Fruit fly (Drosophila melanogaster): ENCODE results near the gene CG11779.

Gene CG11779

dm6 chr3R:19113836-19114235 is 45.8 kb downstream of the CG11779 start:
- no peak for TF ChIP-seq rn (GFP tag; IDR thresholded peaks at IDR 0.05)
- peak; percentile 7 for TF ChIP-seq CG17806 (tag; optimal IDR thresholded peaks at IDR 0.05)
- TF ChIP-seq Snoo (tag; optimal IDR thresholded peaks at IDR 0.05), result peak; percentile 64
- peak; percentile 42 for TF ChIP-seq Pif1B (GFP tag; optimal IDR thresholded peaks at IDR 0.05)
- TF ChIP-seq CG14655 (GFP tag; optimal IDR thresholded peaks at IDR 0.05), result peak; percentile 26
- no peak for TF ChIP-seq fd96Ca (GFP tag; IDR thresholded peaks at IDR 0.05)
- no peak for TF ChIP-seq CG8301 (tag; optimal IDR thresholded peaks at IDR 0.05)
- no peak for TF ChIP-seq D1 (tag; optimal IDR thresholded peaks at IDR 0.05)
- no peak for TF ChIP-seq Ets98B (GFP tag; IDR thresholded peaks at IDR 0.05)
- no peak for TF ChIP-seq CG10348 (GFP tag; IDR thresholded peaks at IDR 0.05)
- TF ChIP-seq CG9948 (tag; optimal IDR thresholded peaks at IDR 0.05), result peak; percentile 16
- no peak for TF ChIP-seq EcR (GFP tag; optimal IDR thresholded peaks at IDR 0.05)
- TF ChIP-seq Pif1A (GFP tag; optimal IDR thresholded peaks at IDR 0.05), result peak; percentile 34
- TF ChIP-seq CG15710 (tag; optimal IDR thresholded peaks at IDR 0.05), result no peak
- TF ChIP-seq gl (tag; optimal IDR thresholded peaks at IDR 0.05), result no peak
- peak; percentile 15 for TF ChIP-seq CG8159 (tag; optimal IDR thresholded peaks at IDR 0.05)
- TF ChIP-seq CG4496 (GFP tag; IDR thresholded peaks at IDR 0.05), result no peak

- TF ChIP-seq CG8159 (tag; optimal IDR thresholded peaks at IDR 0.05) (no peak), EcR (GFP tag; optimal IDR thresholded peaks at IDR 0.05) (peak; percentile 76), fd96Ca (GFP tag; IDR thresholded peaks at IDR 0.05) (0 out of 3 replicates have a peak, but pooled peaks have one; percentile 21), CG13204 (GFP tag; optimal IDR thresholded peaks at IDR 0.05) (peak; percentile 4)
These were observed 47.3 kb downstream of the CG11779 start for dm6 chr3R:19112372-19112771.

DNA sequence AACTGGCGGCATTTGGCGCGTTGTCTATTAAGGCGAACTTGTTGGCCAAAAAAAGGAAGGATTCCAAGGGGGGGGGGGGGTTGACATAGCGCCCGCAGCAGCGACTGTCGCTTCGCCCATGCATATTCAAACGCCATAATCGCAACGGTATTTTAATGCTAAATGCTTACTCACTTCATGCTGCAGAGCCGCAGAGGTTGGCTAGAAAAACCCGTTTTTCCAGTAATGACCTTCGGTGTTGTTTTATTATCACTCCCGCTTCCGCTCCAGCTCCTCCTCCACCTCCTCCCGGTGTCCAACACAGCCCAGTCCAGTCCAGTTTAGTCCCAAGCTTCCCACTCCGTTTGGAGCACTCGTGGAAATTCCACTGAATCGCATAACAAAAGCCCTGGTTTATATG is 48.5 kb downstream of the CG11779 start:
- TF ChIP-seq CG13204 (GFP tag; optimal IDR thresholded peaks at IDR 0.05) (peak; percentile 51), rn (GFP tag; IDR thresholded peaks at IDR 0.05) (no peak)

DNA sequence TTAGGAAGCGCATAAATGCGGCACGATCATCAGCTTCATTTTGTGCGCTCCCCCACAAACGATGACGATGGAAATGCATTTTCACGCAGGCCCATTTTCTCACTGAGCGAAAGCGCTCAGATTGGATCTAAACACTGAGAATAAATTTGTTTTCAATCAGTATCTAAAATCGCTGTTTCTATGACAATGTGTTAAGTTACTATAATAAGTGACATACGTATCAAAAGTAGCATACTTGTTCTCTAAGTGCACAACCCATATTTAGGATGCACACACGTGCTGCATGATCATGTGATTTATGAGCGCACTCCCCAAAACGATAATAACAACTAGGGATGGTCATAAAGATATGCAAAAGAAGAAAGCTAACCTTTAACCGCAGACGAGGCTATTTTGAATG is 51.6 kb downstream of the CG11779 start:
- no peak for TF ChIP-seq CG15710 (tag; optimal IDR thresholded peaks at IDR 0.05)
- no peak for TF ChIP-seq CG32121 (GFP tag; IDR thresholded peaks at IDR 0.05)
- no peak for TF ChIP-seq D1 (tag; optimal IDR thresholded peaks at IDR 0.05)
- no peak for TF ChIP-seq CG12605 (GFP tag; IDR thresholded peaks at IDR 0.05)
- TF ChIP-seq Snoo (tag; optimal IDR thresholded peaks at IDR 0.05), result no peak
- no peak for TF ChIP-seq gl (tag; optimal IDR thresholded peaks at IDR 0.05)
- TF ChIP-seq CG4496 (GFP tag; IDR thresholded peaks at IDR 0.05), result peak; percentile 66; the same call in 2 of the 3 replicates
- TF ChIP-seq CG8301 (tag; optimal IDR thresholded peaks at IDR 0.05), result peak; percentile 32
- TF ChIP-seq Ets98B (GFP tag; IDR thresholded peaks at IDR 0.05), result peak; percentile 49; the same call in 1 of the 2 replicates
- peak; percentile 21; the same call in 1 of the 3 replicates for TF ChIP-seq fd96Ca (GFP tag; IDR thresholded peaks at IDR 0.05)
- no peak for TF ChIP-seq CG13204 (GFP tag; optimal IDR thresholded peaks at IDR 0.05)
- TF ChIP-seq CG9948 (tag; optimal IDR thresholded peaks at IDR 0.05), result no peak
- TF ChIP-seq CG8159 (tag; optimal IDR thresholded peaks at IDR 0.05), result no peak
- TF ChIP-seq Pif1A (GFP tag; optimal IDR thresholded peaks at IDR 0.05), result no peak
- TF ChIP-seq CG10348 (GFP tag; IDR thresholded peaks at IDR 0.05), result no peak
- TF ChIP-seq Pif1B (GFP tag; optimal IDR thresholded peaks at IDR 0.05), result no peak
- TF ChIP-seq CG17806 (tag; optimal IDR thresholded peaks at IDR 0.05), result no peak
- no peak for TF ChIP-seq EcR (GFP tag; optimal IDR thresholded peaks at IDR 0.05)
- TF ChIP-seq rn (GFP tag; IDR thresholded peaks at IDR 0.05), result no peak
- TF ChIP-seq CG14655 (GFP tag; optimal IDR thresholded peaks at IDR 0.05), result peak; percentile 60

DNA sequence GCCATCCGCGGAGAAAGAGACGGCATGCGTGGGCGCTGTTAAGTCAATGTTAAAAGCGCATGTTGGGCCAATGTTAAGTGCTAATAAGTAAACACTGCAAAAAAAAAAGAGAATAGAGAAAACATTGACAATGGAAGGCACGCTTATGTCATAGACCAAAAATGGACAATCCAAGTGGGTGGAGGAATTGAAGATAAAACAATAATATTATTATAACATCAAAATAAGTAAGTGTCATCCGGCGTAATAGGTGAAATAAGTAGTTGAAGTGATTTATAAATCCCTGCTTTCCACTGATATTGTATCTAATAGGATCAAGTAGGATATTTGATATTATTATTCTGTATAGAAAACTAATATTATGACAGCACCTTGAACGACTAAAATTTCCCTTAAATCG is 52.6 kb downstream of the CG11779 start:
- TF ChIP-seq CG14655 (GFP tag; optimal IDR thresholded peaks at IDR 0.05) (no peak), fd96Ca (GFP tag; IDR thresholded peaks at IDR 0.05) (no peak), CG4496 (GFP tag; IDR thresholded peaks at IDR 0.05) (no peak), EcR (GFP tag; optimal IDR thresholded peaks at IDR 0.05) (no peak), Pif1A (GFP tag; optimal IDR thresholded peaks at IDR 0.05) (no peak), rn (GFP tag; IDR thresholded peaks at IDR 0.05) (no peak), CG10348 (GFP tag; IDR thresholded peaks at IDR 0.05) (no peak), Ets98B (GFP tag; IDR thresholded peaks at IDR 0.05) (no peak), CG34367 (tag; optimal IDR thresholded peaks at IDR 0.05) (no peak)

- TF ChIP-seq CG10348 (GFP tag; IDR thresholded peaks at IDR 0.05) (no peak), Ets98B (GFP tag; IDR thresholded peaks at IDR 0.05) (peak; percentile 7; the same call in 1 of the 2 replicates), CG12605 (GFP tag; IDR thresholded peaks at IDR 0.05) (peak; percentile 55; the same call in 1 of the 2 replicates), CG13204 (GFP tag; optimal IDR thresholded peaks at IDR 0.05) (peak; percentile 33), CG8301 (tag; optimal IDR thresholded peaks at IDR 0.05) (no peak), CG34367 (tag; optimal IDR thresholded peaks at IDR 0.05) (peak; percentile 5)
These were observed 53.2 kb downstream of the CG11779 start for dm6 chr3R:19106452-19106851.

DNA sequence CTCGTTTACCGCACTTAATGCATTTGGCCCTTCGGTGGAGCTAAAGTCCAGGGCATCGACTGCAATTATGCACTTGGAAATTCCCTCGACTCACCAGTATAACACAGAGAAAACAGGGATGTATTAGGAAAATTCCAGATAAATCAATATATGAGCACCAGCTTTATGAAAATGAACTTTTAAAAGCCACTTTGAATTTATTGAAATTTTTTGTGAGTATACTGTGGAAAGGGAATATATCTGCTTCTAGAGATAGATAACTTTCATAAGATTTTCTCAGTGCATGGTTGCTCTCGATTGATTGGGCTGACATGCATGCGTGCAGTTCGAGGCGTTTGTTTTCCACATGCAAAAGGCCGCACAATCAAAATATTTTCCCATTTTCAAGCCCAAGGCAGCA is 53.9 kb downstream of the CG11779 start:
- TF ChIP-seq Pif1B (GFP tag; optimal IDR thresholded peaks at IDR 0.05) (peak; percentile 48), D1 (tag; optimal IDR thresholded peaks at IDR 0.05) (peak; percentile 55), CG9948 (tag; optimal IDR thresholded peaks at IDR 0.05) (peak; percentile 83), CG8159 (tag; optimal IDR thresholded peaks at IDR 0.05) (peak; percentile 86), Ets98B (GFP tag; IDR thresholded peaks at IDR 0.05) (peak; percentile 79), Snoo (tag; optimal IDR thresholded peaks at IDR 0.05) (no peak), CG4496 (GFP tag; IDR thresholded peaks at IDR 0.05) (peak; percentile 86), EcR (GFP tag; optimal IDR thresholded peaks at IDR 0.05) (peak; percentile 63), CG10348 (GFP tag; IDR thresholded peaks at IDR 0.05) (no peak), Pif1A (GFP tag; optimal IDR thresholded peaks at IDR 0.05) (peak; percentile 73), CG15710 (tag; optimal IDR thresholded peaks at IDR 0.05) (peak; percentile 85), CG17806 (tag; optimal IDR thresholded peaks at IDR 0.05) (peak; percentile 84), CG32121 (GFP tag; IDR thresholded peaks at IDR 0.05) (peak; percentile 74), CG8301 (tag; optimal IDR thresholded peaks at IDR 0.05) (peak; percentile 76), CG34367 (tag; optimal IDR thresholded peaks at IDR 0.05) (peak; percentile 82), CG14655 (GFP tag; optimal IDR thresholded peaks at IDR 0.05) (peak; percentile 82), rn (GFP tag; IDR thresholded peaks at IDR 0.05) (peak; percentile 38; the same call in 1 of the 2 replicates), CG13204 (GFP tag; optimal IDR thresholded peaks at IDR 0.05) (peak; percentile 34), gl (tag; optimal IDR thresholded peaks at IDR 0.05) (peak; percentile 69), fd96Ca (GFP tag; IDR thresholded peaks at IDR 0.05) (peak; percentile 33; the same call in 1 of the 3 replicates), CG12605 (GFP tag; IDR thresholded peaks at IDR 0.05) (peak; percentile 75)

Data from whole organism, pupa.